Fruit fly (Drosophila melanogaster) whole organism, embryonic: Measurements from ENCODE around the gene Eig71Ed.

ENCODE experiments used
- Aef1 ChIP-seq: fragments of 200-800 bp; sonication (Bioruptor generic); IDR thresholded peaks from 3 replicates; pipeline ENCODE4 v1.3.6; 2022; ENCODE audit warnings: missing biosample characterization, missing genetic modification characterization
- C15 ChIP-seq: fragments of 200-800 bp; sonication (Bioruptor generic); IDR thresholded peaks from 3 replicates; pipeline ENCODE4 v1.3.6; 2022; ENCODE audit warnings: missing biosample characterization, missing genetic modification characterization
- CG10431 ChIP-seq: fragments of 200-800 bp; sonication (Bioruptor generic); optimal IDR thresholded peaks from 3 replicates; lab custom pipeline; 2018; ENCODE audit warnings: missing biosample characterization, mild to moderate bottlenecking, missing genetic modification characterization
- CG10565 ChIP-seq: fragments of 200-800 bp; sonication (Bioruptor generic); optimal IDR thresholded peaks from 3 replicates; lab custom pipeline; 2016; ENCODE audit warnings: missing biosample characterization, mild to moderate bottlenecking, missing genetic modification characterization
- CG10959 ChIP-seq: fragments of 200-800 bp; sonication (Bioruptor generic); IDR thresholded peaks from 2 replicates; pipeline ENCODE4 v1.3.6; 2022; ENCODE audit warnings: missing biosample characterization, missing genetic modification characterization
- CG11093 ChIP-seq: fragments of 200-800 bp; sonication (Bioruptor generic); IDR thresholded peaks from 3 replicates; pipeline ENCODE4 v1.3.6; 2022; ENCODE audit warnings: missing biosample characterization, missing genetic modification characterization
- CG11456 ChIP-seq: fragments of 200-800 bp; sonication (Bioruptor generic); IDR thresholded peaks from 3 replicates; pipeline ENCODE4 v1.3.6; 2022; ENCODE audit warnings: missing biosample characterization, missing genetic modification characterization
- CG11695 ChIP-seq: fragments of 200-800 bp; sonication (Bioruptor generic); IDR thresholded peaks from 3 replicates; pipeline ENCODE4 v1.3.6; 2022; ENCODE audit warnings: missing biosample characterization, missing genetic modification characterization
- CG12391 ChIP-seq: fragments of 200-800 bp; sonication (Bioruptor generic); optimal IDR thresholded peaks from 3 replicates; lab custom pipeline; 2018; ENCODE audit warnings: missing biosample characterization, mild to moderate bottlenecking, missing genetic modification characterization, moderate library complexity
- CG17912 ChIP-seq: fragments of 200-800 bp; sonication (Bioruptor generic); optimal IDR thresholded peaks from 2 replicates; lab custom pipeline; 2018; ENCODE audit warnings: missing biosample characterization, mild to moderate bottlenecking, missing genetic modification characterization
- CG18599 ChIP-seq: fragments of 200-800 bp; sonication (Bioruptor generic); optimal IDR thresholded peaks from 3 replicates; lab custom pipeline; 2017; ENCODE audit warnings: missing biosample characterization, missing genetic modification characterization, mild to moderate bottlenecking, moderate library complexity, missing genetic modification reagents
- CG18764 ChIP-seq: fragments of 200-800 bp; sonication (Bioruptor generic); optimal IDR thresholded peaks from 3 replicates; lab custom pipeline; 2016; ENCODE audit warnings: missing biosample characterization, missing genetic modification characterization
- CG2678 ChIP-seq: fragments of 200-800 bp; sonication (Bioruptor generic); optimal IDR thresholded peaks from 3 replicates; lab custom pipeline; 2019; ENCODE audit warnings: missing biosample characterization, mild to moderate bottlenecking, missing genetic modification characterization, moderate library complexity
- CG3847 ChIP-seq: fragments of 200-800 bp; sonication (Bioruptor generic); IDR thresholded peaks from 2 replicates; pipeline ENCODE4 v1.3.6; 2022; ENCODE audit warnings: missing biosample characterization, missing genetic modification characterization
- CG3995 ChIP-seq: fragments of 200-800 bp; sonication (Bioruptor generic); optimal IDR thresholded peaks from 3 replicates; lab custom pipeline; 2016; ENCODE audit warnings: missing biosample characterization, missing genetic modification characterization
- CG4617 ChIP-seq: fragments of 200-800 bp; sonication (Bioruptor generic); optimal IDR thresholded peaks from 3 replicates; lab custom pipeline; 2016; ENCODE audit warnings: missing biosample characterization, missing genetic modification characterization, borderline replicate concordance
- CG5180 ChIP-seq: fragments of 200-800 bp; sonication (Bioruptor generic); optimal IDR thresholded peaks from 3 replicates; lab custom pipeline; 2017; ENCODE audit warnings: missing biosample characterization, missing genetic modification characterization, mild to moderate bottlenecking, moderate library complexity, missing genetic modification reagents
- CG6254 ChIP-seq: fragments of 200-800 bp; sonication (Bioruptor generic); optimal IDR thresholded peaks from 3 replicates; lab custom pipeline; 2017; ENCODE audit warnings: mild to moderate bottlenecking, missing biosample characterization, missing genetic modification reagents, missing genetic modification characterization
- CG6765 ChIP-seq: fragments of 200-800 bp; sonication (Bioruptor generic); optimal IDR thresholded peaks from 3 replicates; lab custom pipeline; 2017; ENCODE audit warnings: missing biosample characterization, mild to moderate bottlenecking, missing genetic modification characterization
- CG6791 ChIP-seq: fragments of 200-800 bp; sonication (Bioruptor generic); IDR thresholded peaks from 3 replicates; pipeline ENCODE4 v1.3.6; 2022; ENCODE audit warnings: missing biosample characterization, missing genetic modification characterization; ENCODE audit not compliant: partially characterized antibody
- CG7987 ChIP-seq: fragments of 200-800 bp; sonication (Bioruptor generic); optimal IDR thresholded peaks from 2 replicates; lab custom pipeline; 2018; ENCODE audit warnings: missing biosample characterization, mild to moderate bottlenecking, missing genetic modification characterization, moderate library complexity
- E2f1 ChIP-seq: fragments of 200-800 bp; sonication (Bioruptor generic); IDR thresholded peaks from 2 replicates; pipeline ENCODE4 v1.3.6; 2022; ENCODE audit warnings: missing biosample characterization, missing genetic modification characterization
- HLHmδ ChIP-seq: fragments of 200-800 bp; sonication (Bioruptor generic); optimal IDR thresholded peaks from 2 replicates; lab custom pipeline; 2018; ENCODE audit warnings: missing biosample characterization, mild to moderate bottlenecking, missing genetic modification characterization, moderate library complexity
- Hmr ChIP-seq: fragments of 200-800 bp; sonication (Bioruptor generic); optimal IDR thresholded peaks from 3 replicates; lab custom pipeline; 2017; ENCODE audit warnings: mild to moderate bottlenecking, missing biosample characterization, missing genetic modification reagents, missing genetic modification characterization
- Mad ChIP-seq: fragments of 200-800 bp; sonication (Bioruptor generic); optimal IDR thresholded peaks from 2 replicates; lab custom pipeline; 2016; ENCODE audit warnings: missing biosample characterization, missing genetic modification characterization
- Opbp ChIP-seq: fragments of 200-800 bp; sonication (Bioruptor generic); IDR thresholded peaks from 3 replicates; pipeline ENCODE4 v1.3.6; 2022; ENCODE audit warnings: missing biosample characterization, missing genetic modification characterization; ENCODE audit not compliant: partially characterized antibody
- PHDP ChIP-seq: fragments of 200-800 bp; sonication (Bioruptor generic); optimal IDR thresholded peaks from 3 replicates; lab custom pipeline; 2018; ENCODE audit warnings: missing biosample characterization, mild to moderate bottlenecking, missing genetic modification characterization, moderate library complexity
- Spps ChIP-seq: fragments of 200-800 bp; sonication (Bioruptor generic); optimal IDR thresholded peaks from 2 replicates; lab custom pipeline; 2018; ENCODE audit warnings: missing biosample characterization, mild to moderate bottlenecking, missing genetic modification characterization
- Stat92E ChIP-seq, 3 experiments: fragments of >200 bp in 2 of 3; fragments of 200-800 bp in 1 of 3; sonication (Bioruptor generic) in 1 of 3; optimal IDR thresholded peaks; 2 replicates each; lab custom pipeline; 2017 to 2019; ENCODE audit warnings: missing biosample characterization in 3 of 3, missing genetic modification characterization in 3 of 3, mild to moderate bottlenecking in 1 of 3, moderate library complexity in 1 of 3
- aop ChIP-seq: fragments of 200-800 bp; sonication (Bioruptor generic); IDR thresholded peaks from 2 replicates; pipeline ENCODE4 v1.3.6; 2022; ENCODE audit warnings: missing biosample characterization, missing genetic modification characterization
- croc ChIP-seq: fragments of 200-800 bp; sonication (Bioruptor generic); conservative IDR thresholded peaks from 3 replicates; pipeline ENCODE4 v1.3.6; 2022; ENCODE audit warnings: missing biosample characterization, missing genetic modification characterization
- dpn ChIP-seq, 2 experiments: fragments of 200-800 bp; sonication (Bioruptor generic); optimal IDR thresholded peaks; 3 replicates each; lab custom pipeline; 2016; ENCODE audit warnings: missing biosample characterization in 2 of 2, missing genetic modification characterization in 2 of 2
- esg ChIP-seq: fragments of 200-800 bp; sonication (Bioruptor generic); conservative IDR thresholded peaks from 2 replicates; pipeline ENCODE4 v1.3.6; 2022; ENCODE audit warnings: missing biosample characterization, missing genetic modification characterization
- eve ChIP-seq, 2 experiments: fragments of >200 bp; optimal IDR thresholded peaks; 2 replicates each; lab custom pipeline; 2017; ENCODE audit warnings: missing biosample characterization in 2 of 2, missing genetic modification characterization in 2 of 2
- eyg ChIP-seq: fragments of 200-800 bp; sonication (Bioruptor generic); optimal IDR thresholded peaks from 3 replicates; lab custom pipeline; 2016; ENCODE audit warnings: missing biosample characterization, missing genetic modification characterization
- fu2 ChIP-seq: fragments of 200-800 bp; sonication (Bioruptor generic); optimal IDR thresholded peaks from 2 replicates; lab custom pipeline; 2016; ENCODE audit warnings: missing biosample characterization, missing genetic modification characterization
- hth ChIP-seq: fragments of >200 bp; optimal IDR thresholded peaks from 2 replicates; lab custom pipeline; 2017; ENCODE audit warnings: inconsistent platforms
- ken ChIP-seq: fragments of 200-800 bp; sonication (Bioruptor generic); IDR thresholded peaks from 3 replicates; pipeline ENCODE4 v1.3.6; 2022; ENCODE audit warnings: missing biosample characterization, missing genetic modification characterization
- kni ChIP-seq: fragments of 200-800 bp; sonication (Bioruptor generic); optimal IDR thresholded peaks from 3 replicates; lab custom pipeline; 2017; ENCODE audit warnings: mild to moderate bottlenecking, missing biosample characterization, missing genetic modification reagents, missing genetic modification characterization
- knrl ChIP-seq: fragments of 200-800 bp; sonication (Bioruptor generic); IDR thresholded peaks from 3 replicates; pipeline ENCODE4 v1.3.6; 2022; ENCODE audit warnings: missing biosample characterization, missing genetic modification characterization; ENCODE audit not compliant: partially characterized antibody
- lbe ChIP-seq: fragments of 200-800 bp; sonication (Bioruptor generic); optimal IDR thresholded peaks from 2 replicates; lab custom pipeline; 2016; ENCODE audit warnings: missing biosample characterization, mild to moderate bottlenecking, missing genetic modification characterization
- nerfin-1 ChIP-seq: fragments of 200-800 bp; sonication (Bioruptor generic); optimal IDR thresholded peaks from 3 replicates; lab custom pipeline; 2019; ENCODE audit warnings: missing biosample characterization, mild to moderate bottlenecking, missing genetic modification characterization, moderate library complexity
- nmo ChIP-seq: fragments of 200-800 bp; sonication (Bioruptor generic); optimal IDR thresholded peaks from 2 replicates; lab custom pipeline; 2018; ENCODE audit warnings: missing biosample characterization, mild to moderate bottlenecking, missing genetic modification characterization, moderate library complexity
- oc ChIP-seq: fragments of 200-800 bp; sonication (Bioruptor generic); optimal IDR thresholded peaks from 2 replicates; lab custom pipeline; 2018; ENCODE audit warnings: missing biosample characterization, mild to moderate bottlenecking, missing genetic modification characterization, moderate library complexity
- org-1 ChIP-seq: fragments of 200-800 bp; sonication (Bioruptor generic); optimal IDR thresholded peaks from 2 replicates; lab custom pipeline; 2017; ENCODE audit warnings: missing biosample characterization, missing genetic modification characterization
- pho ChIP-seq: fragments of 200-800 bp; sonication (Bioruptor generic); optimal IDR thresholded peaks from 2 replicates; lab custom pipeline; 2016; ENCODE audit warnings: missing biosample characterization, missing genetic modification characterization
- rib ChIP-seq: fragments of 200-800 bp; sonication (Bioruptor generic); IDR thresholded peaks from 2 replicates; pipeline ENCODE4 v1.3.6; 2022; ENCODE audit warnings: missing biosample characterization, missing genetic modification characterization
- salm ChIP-seq: fragments of 200-800 bp; sonication (Bioruptor generic); optimal IDR thresholded peaks from 2 replicates; lab custom pipeline; 2018; ENCODE audit warnings: missing biosample characterization, mild to moderate bottlenecking, missing genetic modification characterization
- sr ChIP-seq: fragments of 200-800 bp; sonication (Bioruptor generic); IDR thresholded peaks from 3 replicates; pipeline ENCODE4 v1.3.6; 2022; ENCODE audit warnings: missing biosample characterization, missing genetic modification characterization
- tin ChIP-seq: fragments of 200-800 bp; sonication (Bioruptor generic); optimal IDR thresholded peaks from 3 replicates; lab custom pipeline; 2016; ENCODE audit warnings: missing biosample characterization, missing genetic modification characterization
- wor ChIP-seq: fragments of 200-800 bp; sonication (Bioruptor generic); IDR thresholded peaks from 2 replicates; pipeline ENCODE4 v1.3.6; 2022; ENCODE audit warnings: missing biosample characterization, missing genetic modification characterization
- zfh1 ChIP-seq: fragments of 200-800 bp; sonication (Bioruptor generic); IDR thresholded peaks from 3 replicates; pipeline ENCODE4 v1.3.6; 2022; ENCODE audit warnings: missing biosample characterization, missing genetic modification characterization

Gene Eig71Ed

dm6 chr3L:15632653-15633052 is 19.7 kb upstream of the Eig71Ed start (continued):
- TF ChIP-seq CG11456 (GFP tag; lab: Robert Waterston, UW) (no peak), dpn (GFP tag; optimal IDR thresholded peaks at IDR 0.05; lab: Kevin White, UChicago) (no peak), CG10431 (no peak), CG11093 (GFP tag; lab: Robert Waterston, UW) (no peak), zfh1 (GFP tag; lab: Robert Waterston, UW) (no peak), aop (no peak), Aef1 (GFP tag; lab: Robert Waterston, UW) (no peak), PHDP (tag; lab: Kevin White, UChicago) (no peak), nmo (GFP tag; lab: Kevin White, UChicago) (no peak), nerfin-1 (tag; lab: Kevin White, UChicago) (no peak), esg (GFP tag; lab: Robert Waterston, UW) (no peak), CG4617 (GFP tag; lab: Kevin White, UChicago) (no peak), CG3847 (GFP tag; lab: Robert Waterston, UW) (no peak), CG7987 (peak; percentile 25), CG11695 (GFP tag; lab: Robert Waterston, UW) (no peak), Spps (tag; lab: Kevin White, UChicago) (no peak), salm (tag; lab: Kevin White, UChicago) (no peak), pho (GFP tag; lab: Kevin White, UChicago) (no peak), eve (GFP tag; optimal IDR thresholded peaks at IDR 0.05; lab: Kevin White, UChicago) (no peak), tin (GFP tag; lab: Kevin White, UChicago) (no peak), kni (GFP tag; lab: Kevin White, UChicago) (no peak), Opbp (no peak), hth (no peak), croc (GFP tag; lab: Robert Waterston, UW) (no peak), CG10565 (GFP tag; lab: Kevin White, UChicago) (no peak), CG5180 (GFP tag; lab: Kevin White, UChicago) (peak; percentile 10), Stat92E (GFP tag; optimal IDR thresholded peaks at IDR 0.05; lab: Kevin White, UChicago) (no peak), sr (no peak), CG6765 (GFP tag; lab: Kevin White, UChicago) (no peak), wor (GFP tag; lab: Robert Waterston, UW) (no peak), CG2678 (tag; lab: Kevin White, UChicago) (peak; percentile 52), CG6791 (GFP tag; lab: Robert Waterston, UW) (no peak), C15 (GFP tag; lab: Robert Waterston, UW) (no peak), CG17912 (GFP tag; lab: Kevin White, UChicago) (no peak), eyg (GFP tag; lab: Kevin White, UChicago) (no peak), CG6254 (GFP tag; lab: Kevin White, UChicago) (no peak), Mad (GFP tag; lab: Kevin White, UChicago) (no peak), CG10959 (no peak), HLHmδ (no peak), CG12391 (no peak), CG3995 (no peak), CG18599 (GFP tag; lab: Kevin White, UChicago) (no peak), org-1 (GFP tag; lab: Kevin White, UChicago) (no peak), CG18764 (no peak), ken (no peak), rib (no peak), E2f1 (GFP tag; lab: Robert Waterston, UW) (no peak), Hmr (GFP tag; lab: Kevin White, UChicago) (peak; percentile 20), oc (tag; lab: Kevin White, UChicago) (no peak), lbe (GFP tag; lab: Kevin White, UChicago) (no peak), knrl (no peak), fu2 (GFP tag; lab: Kevin White, UChicago) (no peak)
